Worm (Caenorhabditis elegans) whole organism, young adult: ENCODE measurements around the gene F36D3.1.

ENCODE experiments used
- B0019.2 ChIP-seq: fragments of 200-800 bp; sonication (Bioruptor generic); conservative IDR thresholded peaks from 2 replicates; pipeline ENCODE4 v1.3.6; 2022; ENCODE audit warnings: missing genetic modification reagents, missing genetic modification characterization, missing compliant biosample characterization
- B0336.3 ChIP-seq: fragments of 200-800 bp; sonication (Bioruptor generic); IDR thresholded peaks from 2 replicates; pipeline ENCODE4 v1.3.6; 2022; ENCODE audit warnings: missing genetic modification characterization, missing compliant biosample characterization
- C06A6.2 ChIP-seq: fragments of 200-800 bp; sonication (Bioruptor generic); conservative IDR thresholded peaks from 2 replicates; pipeline ENCODE4 v1.3.6; 2022; ENCODE audit warnings: missing genetic modification characterization, missing compliant biosample characterization
- C17E4.6 ChIP-seq: fragments of 200-800 bp; sonication (Bioruptor generic); IDR thresholded peaks from 2 replicates; pipeline ENCODE4 v1.3.6; 2022; ENCODE audit warnings: missing genetic modification reagents, missing genetic modification characterization, missing compliant biosample characterization
- F33H1.4 ChIP-seq: fragments of 200-800 bp; sonication (Bioruptor generic); IDR thresholded peaks from 2 replicates; pipeline ENCODE4 v1.3.6; 2022; ENCODE audit warnings: missing genetic modification reagents, missing genetic modification characterization, missing compliant biosample characterization
- F52B5.7 ChIP-seq: sonication (generic microtip); optimal IDR thresholded peaks from 2 replicates; lab custom pipeline; 2016; ENCODE audit warnings: mild to moderate bottlenecking, missing genetic modification characterization, missing compliant biosample characterization
- F57A8.1 ChIP-seq: fragments of 200-800 bp; sonication (Bioruptor generic); optimal IDR thresholded peaks from 2 replicates; lab custom pipeline; 2018; ENCODE audit warnings: mild to moderate bottlenecking, missing genetic modification characterization, moderate library complexity, missing compliant biosample characterization
- K12H6.12 ChIP-seq: fragments of 200-800 bp; sonication (Bioruptor generic); optimal IDR thresholded peaks from 2 replicates; lab custom pipeline; 2018; ENCODE audit warnings: mild to moderate bottlenecking, missing genetic modification characterization, missing compliant biosample characterization
- T07F8.4 ChIP-seq: sonication (generic microtip); optimal IDR thresholded peaks from 2 replicates; lab custom pipeline; 2016; ENCODE audit warnings: mild to moderate bottlenecking, missing genetic modification characterization, moderate library complexity, missing compliant biosample characterization
- T26A5.8 ChIP-seq: sonication (generic microtip); optimal IDR thresholded peaks from 2 replicates; lab custom pipeline; 2016; ENCODE audit warnings: missing genetic modification characterization, missing compliant biosample characterization
- Y53G8AR.9 ChIP-seq: fragments of 200-800 bp; sonication (Bioruptor generic); conservative IDR thresholded peaks from 2 replicates; pipeline ENCODE4 v1.3.6; 2022; ENCODE audit warnings: missing genetic modification reagents, missing genetic modification characterization, missing compliant biosample characterization
- Y56A3A.18 ChIP-seq: fragments of 200-800 bp; sonication (Bioruptor generic); IDR thresholded peaks from 2 replicates; pipeline ENCODE4 v1.3.6; 2022; ENCODE audit warnings: missing genetic modification reagents, missing genetic modification characterization, missing compliant biosample characterization
- Y95B8A.8 ChIP-seq: fragments of 200-800 bp; sonication (Bioruptor generic); IDR thresholded peaks from 2 replicates; pipeline ENCODE4 v1.3.6; 2022; ENCODE audit warnings: missing genetic modification reagents, missing genetic modification characterization, missing compliant biosample characterization
- aptf-2 ChIP-seq: fragments of 200-800 bp; sonication (Bioruptor generic); conservative IDR thresholded peaks from 2 replicates; pipeline ENCODE4 v1.3.6; 2022; ENCODE audit warnings: missing genetic modification reagents, missing genetic modification characterization, missing compliant biosample characterization
- aptf-3 ChIP-seq: fragments of 200-800 bp; sonication (Bioruptor generic); IDR thresholded peaks from 2 replicates; pipeline ENCODE4 v1.3.6; 2022; ENCODE audit warnings: missing genetic modification characterization, missing compliant biosample characterization
- atf-7 ChIP-seq: sonication (generic microtip); optimal IDR thresholded peaks from 2 replicates; lab custom pipeline; 2017; ENCODE audit warnings: mild to moderate bottlenecking, missing genetic modification characterization, missing compliant biosample characterization
- athp-1 ChIP-seq: sonication (generic microtip); optimal IDR thresholded peaks from 2 replicates; lab custom pipeline; 2017; ENCODE audit warnings: mild to moderate bottlenecking, missing genetic modification characterization, missing compliant biosample characterization
- attf-3 ChIP-seq: fragments of 200-800 bp; sonication (Bioruptor generic); conservative IDR thresholded peaks from 2 replicates; pipeline ENCODE4 v1.3.6; 2022; ENCODE audit warnings: missing genetic modification reagents, missing genetic modification characterization, missing compliant biosample characterization
- attf-5 ChIP-seq: fragments of 200-800 bp; sonication (Bioruptor generic); optimal IDR thresholded peaks from 2 replicates; lab custom pipeline; 2018; ENCODE audit warnings: mild to moderate bottlenecking, missing genetic modification characterization, missing compliant biosample characterization
- ceh-58 ChIP-seq: fragments of 200-800 bp; sonication (Bioruptor generic); IDR thresholded peaks from 2 replicates; pipeline ENCODE4 v1.3.6; 2022; ENCODE audit warnings: missing genetic modification characterization, missing compliant biosample characterization
- egl-44 ChIP-seq: fragments of 200-800 bp; sonication (Bioruptor generic); IDR thresholded peaks from 2 replicates; pipeline ENCODE4 v1.3.6; 2022; ENCODE audit warnings: missing genetic modification reagents, missing genetic modification characterization, missing compliant biosample characterization
- hlh-26 ChIP-seq: fragments of 200-800 bp; sonication (Bioruptor generic); conservative IDR thresholded peaks from 2 replicates; pipeline ENCODE4 v1.3.6; 2022; ENCODE audit warnings: missing genetic modification reagents, missing genetic modification characterization, missing compliant biosample characterization
- hsf-1 ChIP-seq: fragments of 200-800 bp; sonication (Bioruptor generic); IDR thresholded peaks from 2 replicates; pipeline ENCODE4 v1.3.6; 2022; ENCODE audit warnings: missing genetic modification reagents, missing genetic modification characterization, missing compliant biosample characterization
- madf-6 ChIP-seq: fragments of 200-800 bp; sonication (Bioruptor generic); IDR thresholded peaks from 2 replicates; pipeline ENCODE4 v1.3.6; 2022; ENCODE audit warnings: missing genetic modification reagents, missing genetic modification characterization, missing compliant biosample characterization
- mel-28 ChIP-seq: sonication (generic microtip); optimal IDR thresholded peaks from 2 replicates; lab custom pipeline; 2016; ENCODE audit warnings: borderline replicate concordance, mild to moderate bottlenecking, missing genetic modification characterization, missing compliant biosample characterization
- nfya-1 ChIP-seq: sonication (generic microtip); optimal IDR thresholded peaks from 2 replicates; lab custom pipeline; 2017; ENCODE audit warnings: antibody characterized with exemption, missing compliant biosample characterization, missing genetic modification characterization, borderline replicate concordance; ENCODE audit not compliant: insufficient read depth
- nfyb-1 ChIP-seq: fragments of 200-800 bp; sonication (Bioruptor generic); IDR thresholded peaks from 2 replicates; pipeline ENCODE4 v1.3.6; 2022; ENCODE audit warnings: missing genetic modification reagents, missing genetic modification characterization, missing compliant biosample characterization
- nhr-80 ChIP-seq: sonication (generic microtip); optimal IDR thresholded peaks from 2 replicates; lab custom pipeline; 2016; ENCODE audit warnings: missing genetic modification characterization, missing compliant biosample characterization
- nhr-90 ChIP-seq: sonication (generic microtip); optimal IDR thresholded peaks from 2 replicates; lab custom pipeline; 2016; ENCODE audit warnings: missing genotype, mild to moderate bottlenecking, missing genetic modification characterization, missing compliant biosample characterization
- rcor-1 ChIP-seq: fragments of 200-800 bp; sonication (Bioruptor generic); IDR thresholded peaks from 2 replicates; pipeline ENCODE4 v1.3.6; 2022; ENCODE audit warnings: missing genetic modification reagents, missing genetic modification characterization, missing compliant biosample characterization
- repo-1 ChIP-seq: sonication (generic microtip); optimal IDR thresholded peaks from 2 replicates; lab custom pipeline; 2017; ENCODE audit warnings: mild to moderate bottlenecking, missing genetic modification characterization, missing compliant biosample characterization
- sdz-38 ChIP-seq: sonication (generic microtip); optimal IDR thresholded peaks from 2 replicates; lab custom pipeline; 2016; ENCODE audit warnings: missing genotype, missing genetic modification characterization, missing compliant biosample characterization
- snpc-3.4 ChIP-seq: sonication (generic microtip); optimal IDR thresholded peaks from 2 replicates; lab custom pipeline; 2017; ENCODE audit warnings: missing genetic modification characterization, mild to moderate bottlenecking, missing compliant biosample characterization, antibody characterized with exemption, moderate library complexity, missing genotype, missing genetic modification reagents
- snpc-4 ChIP-seq, 5 experiments: fragments of 150-350 bp in 1 of 5; sonication (generic microtip) in 4 of 5; optimal IDR thresholded peaks; 2 replicates each; lab custom pipeline; 2014 to 2018; ENCODE audit warnings: missing genetic modification characterization in 5 of 5, missing biosample characterization in 3 of 5, antibody characterized with exemption in 2 of 5, mild to moderate bottlenecking in 2 of 5, missing compliant biosample characterization in 2 of 5, missing genotype in 2 of 5, moderate library complexity in 2 of 5, missing genetic modification reagents in 1 of 5
- sptf-2 ChIP-seq: fragments of 200-800 bp; sonication (Bioruptor generic); optimal IDR thresholded peaks from 2 replicates; lab custom pipeline; 2018; ENCODE audit warnings: mild to moderate bottlenecking, missing genetic modification characterization, missing compliant biosample characterization
- tbp1 ChIP-seq: fragments of 200-800 bp; sonication (Bioruptor generic); optimal IDR thresholded peaks from 2 replicates; lab custom pipeline; 2018; ENCODE audit warnings: mild to moderate bottlenecking, missing genetic modification characterization, missing compliant biosample characterization
- xnd-1 ChIP-seq: sonication (generic microtip); optimal IDR thresholded peaks from 2 replicates; lab custom pipeline; 2016; ENCODE audit warnings: missing genotype, missing genetic modification reagents, missing genetic modification characterization, missing compliant biosample characterization
- ztf-22 ChIP-seq: fragments of 200-800 bp; sonication (Bioruptor generic); optimal IDR thresholded peaks from 2 replicates; lab custom pipeline; 2018; ENCODE audit warnings: mild to moderate bottlenecking, missing genetic modification characterization, moderate library complexity, missing compliant biosample characterization
- ztf-28 ChIP-seq: fragments of 200-800 bp; sonication (Bioruptor generic); IDR thresholded peaks from 2 replicates; pipeline ENCODE4 v1.3.6; 2022; ENCODE audit warnings: missing genetic modification reagents, missing genetic modification characterization, missing compliant biosample characterization

Gene F36D3.1

DNA sequence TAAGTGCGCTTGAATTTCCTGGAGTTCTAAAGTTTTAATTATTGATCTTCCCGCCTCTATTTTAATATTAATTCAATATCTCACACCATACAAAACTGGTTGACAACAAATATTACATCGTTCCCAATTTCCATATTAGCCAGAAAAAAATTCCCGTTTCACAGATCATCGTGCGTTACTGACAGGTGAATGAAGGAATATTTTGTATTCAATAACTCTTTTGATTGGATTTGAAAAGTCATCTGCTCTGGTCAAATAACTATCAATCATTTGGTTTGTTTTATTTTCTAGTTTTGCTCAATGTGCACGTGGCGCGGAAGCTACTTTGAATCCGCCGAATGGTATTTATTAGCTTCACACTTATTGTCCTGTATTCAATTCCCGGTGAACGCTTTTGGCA, 15.5 kb upstream of the F36D3.1 start, which contains the start of gene srh-139:
srh-139 (plus strand) TSS at position 301 of the 400 bp plus-strand sequence.
- no peak for TF ChIP-seq B0019.2 (GFP tag; lab: Robert Waterston, UW)
- no peak for TF ChIP-seq aptf-2 (GFP tag; lab: Robert Waterston, UW)
- TF ChIP-seq repo-1 (tag; lab: Kevin White, UChicago) = no peak
- TF ChIP-seq snpc-3.4 (tag; lab: Kevin White, UChicago) = no peak
- no peak for TF ChIP-seq nhr-90
- no peak for TF ChIP-seq F33H1.4
- no peak for TF ChIP-seq T26A5.8 (tag; lab: Kevin White, UChicago)
- no peak for TF ChIP-seq mel-28 (tag; lab: Kevin White, UChicago)
- no peak for TF ChIP-seq egl-44 (GFP tag; lab: Robert Waterston, UW)
- TF ChIP-seq Y95B8A.8 (GFP tag; lab: Robert Waterston, UW) = no peak
- TF ChIP-seq B0336.3 (GFP tag; lab: Robert Waterston, UW) = no peak
- TF ChIP-seq nfya-1 = no peak
- no peak for TF ChIP-seq ztf-22
- TF ChIP-seq T07F8.4 (tag; lab: Kevin White, UChicago) = no peak
- TF ChIP-seq Y53G8AR.9 (GFP tag; lab: Robert Waterston, UW) = no peak
- no peak for TF ChIP-seq C06A6.2
- no peak for TF ChIP-seq sdz-38 (tag; lab: Kevin White, UChicago)
- TF ChIP-seq athp-1 (tag; lab: Kevin White, UChicago) = no peak
- no peak for TF ChIP-seq ceh-58

DNA sequence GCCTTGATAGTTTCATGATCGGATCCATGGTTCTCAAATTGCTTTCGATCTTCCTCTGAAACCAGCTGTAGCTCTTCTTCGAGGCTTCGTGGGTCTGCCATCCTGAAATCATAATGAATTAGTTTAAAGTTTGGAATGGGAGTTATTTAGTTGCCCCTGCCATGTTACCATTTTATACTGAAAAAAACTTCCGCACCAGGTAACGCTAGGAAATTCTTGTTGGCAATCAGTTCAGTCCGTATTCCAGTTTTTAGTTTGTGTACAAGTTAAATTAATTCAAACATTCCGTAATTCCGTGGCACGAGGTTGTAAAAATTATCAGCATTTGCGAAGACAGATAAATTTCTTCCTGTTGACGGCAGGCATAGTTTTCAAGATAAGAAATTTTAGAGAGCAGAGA, 11.7 kb upstream of the F36D3.1 start, which contains the start of gene Y32B12A.5:
Y32B12A.5 (minus strand) TSS at position 101 of the 400 bp plus-strand sequence.
- TF ChIP-seq sptf-2 (no peak), atf-7 (tag; lab: Kevin White, UChicago) (no peak), attf-5 (no peak), tbp1 (no peak), F52B5.7 (tag; lab: Kevin White, UChicago) (no peak), hlh-26 (GFP tag; lab: Robert Waterston, UW) (no peak), aptf-3 (GFP tag; lab: Robert Waterston, UW) (no peak), Y56A3A.18 (GFP tag; lab: Robert Waterston, UW) (no peak), ztf-28 (GFP tag; lab: Robert Waterston, UW) (no peak), nfyb-1 (no peak), K12H6.12 (tag; lab: Kevin White, UChicago) (no peak), athp-1 (tag; lab: Kevin White, UChicago) (no peak), T26A5.8 (tag; lab: Kevin White, UChicago) (no peak), rcor-1 (no peak), attf-3 (no peak)
- TF ChIP-seq, all 124 proteins: peak for 0

DNA sequence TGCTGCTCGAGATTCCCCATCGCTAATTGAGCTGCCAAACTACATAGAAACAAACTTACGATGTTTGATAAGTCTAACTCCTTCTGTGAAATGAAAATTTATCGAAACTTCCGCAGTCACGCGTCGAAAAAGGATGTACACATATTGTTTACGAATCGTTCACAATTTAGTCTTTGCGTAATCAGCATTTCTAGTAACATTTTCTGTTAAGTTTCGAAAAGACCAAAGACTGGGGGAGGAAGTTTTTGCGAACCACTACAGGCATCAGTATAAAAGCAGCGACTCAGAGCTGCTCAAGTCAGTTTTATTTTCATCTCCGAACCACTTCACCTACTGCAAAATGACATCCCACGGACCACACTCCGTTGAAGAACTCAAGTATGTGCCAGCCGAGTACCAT, 11.0 kb upstream of the F36D3.1 start, which contains the start of gene sqst-4:
sqst-4 (plus strand) TSS at position 301 of the 400 bp plus-strand sequence.
- TF ChIP-seq madf-6 (GFP tag; lab: Robert Waterston, UW) = no peak
- TF ChIP-seq C06A6.2 = no peak
- no peak for TF ChIP-seq snpc-4 (GFP tag; optimal IDR thresholded peaks at IDR 0.05; lab: Kevin White, UChicago)
- TF ChIP-seq snpc-4 (tag; optimal IDR thresholded peaks at IDR 0.05; lab: Kevin White, UChicago) = no peak
- no peak for TF ChIP-seq F57A8.1 (GFP tag; lab: Kevin White, UChicago)

DNA sequence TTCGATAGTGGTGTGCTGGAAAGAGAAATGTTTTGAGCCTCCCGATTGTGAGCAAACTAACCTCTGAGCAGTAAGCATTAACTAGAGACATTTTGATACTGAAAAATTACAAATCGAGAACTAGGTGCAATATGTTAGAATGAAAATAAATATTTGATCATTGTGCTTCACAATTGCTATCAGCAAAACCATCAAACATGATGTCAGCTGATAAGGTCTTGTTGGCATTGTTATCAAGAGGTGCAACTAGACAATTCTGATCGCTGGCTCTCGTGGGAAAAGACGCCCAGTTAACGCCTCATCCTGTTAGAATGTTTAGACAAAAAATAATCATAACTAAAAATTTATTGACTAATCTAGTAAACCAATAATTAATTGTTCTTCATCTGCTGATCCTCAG, 4.8 kb upstream of the F36D3.1 start, which contains the start of gene comt-2:
comt-2 (minus strand) TSS at position 131 of the 400 bp plus-strand sequence.
- TF ChIP-seq C06A6.2 (no peak), hsf-1 (GFP tag; lab: Robert Waterston, UW) (no peak), nhr-80 (peak; percentile 49), xnd-1 (tag; lab: Kevin White, UChicago) (no peak), C17E4.6 (no peak)
